Worm (Caenorhabditis elegans): ENCODE results near the gene cnc-4.

DNA sequence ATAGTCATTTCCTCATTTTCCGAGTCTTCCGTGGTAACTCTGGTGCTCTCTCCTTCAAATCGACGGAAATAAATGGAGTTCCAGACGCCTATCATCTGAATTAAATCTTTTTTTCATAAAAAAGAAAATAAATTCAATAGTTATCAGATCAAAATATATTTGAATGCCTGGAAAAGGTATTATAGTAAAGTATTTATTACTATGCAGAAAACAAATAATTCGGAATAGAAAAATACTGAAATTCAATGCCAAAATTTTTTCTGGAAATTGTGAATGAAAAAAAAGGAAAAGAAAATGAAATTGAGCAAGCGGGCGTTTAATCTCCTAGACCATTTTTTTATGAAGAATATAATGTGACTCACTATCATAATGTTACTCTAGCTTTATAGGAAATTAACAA lies 44.5 kb downstream of the cnc-4 start, which contains the start of gene C38C3.6:
- TF ChIP-seq dao-5 (tag; optimal IDR thresholded peaks at IDR 0.05) (no peak), W03F9.2 (tag; optimal IDR thresholded peaks at IDR 0.05) (no peak), him-1 (tag; optimal IDR thresholded peaks at IDR 0.05) (no peak)

All from whole organism, L4/young adult.